Fruit fly (Drosophila melanogaster): ENCODE results near the gene CG31673.
A peak's percentile ranks its signal among the peaks of the same experiment; 100 is the strongest.

The CG31673 gene

dm6 chr2L:20807617-20808509 lies 21.5 kb upstream of the CG31673 start (continued):
- TF ChIP-seq abd-A (tag; optimal IDR thresholded peaks at IDR 0.05) = peak; percentile 90
- TF ChIP-seq bab2 (GFP tag; optimal IDR thresholded peaks at IDR 0.05) = peak; percentile 2
- peak; percentile 22; the same call in 1 of the 2 replicates for TF ChIP-seq gsb (GFP tag; IDR thresholded peaks at IDR 0.05)
- TF ChIP-seq Atf-2 (GFP tag; optimal IDR thresholded peaks at IDR 0.05) = no peak
- TF ChIP-seq CG9817 (tag; optimal IDR thresholded peaks at IDR 0.05) = peak; percentile 47
- TF ChIP-seq CG9609 (GFP tag; optimal IDR thresholded peaks at IDR 0.05) = no peak
- TF ChIP-seq CG15011 (GFP tag; optimal IDR thresholded peaks at IDR 0.05) = peak; percentile 66
- peak; percentile 22 for TF ChIP-seq org-1 (GFP tag; optimal IDR thresholded peaks at IDR 0.05)
- no peak for TF ChIP-seq tio (GFP tag; optimal IDR thresholded peaks at IDR 0.05)
- TF ChIP-seq CG12104 (GFP tag; optimal IDR thresholded peaks at IDR 0.05) = peak; percentile 46
- peak; percentile 36 for TF ChIP-seq sug (tag; optimal IDR thresholded peaks at IDR 0.05)
- TF ChIP-seq Meics (GFP tag; optimal IDR thresholded peaks at IDR 0.05) = peak; percentile 62
- TF ChIP-seq Fer3 (tag; optimal IDR thresholded peaks at IDR 0.05) = peak; percentile 73
- TF ChIP-seq knrl (GFP tag; IDR thresholded peaks at IDR 0.05; ENCODE audit: partially characterized antibody) = no peak
- peak; percentile 13; the same call in 1 of the 2 replicates for TF ChIP-seq CG9932 (GFP tag; IDR thresholded peaks at IDR 0.05)
- no peak for TF ChIP-seq ab (GFP tag; optimal IDR thresholded peaks at IDR 0.05)
- no peak for TF ChIP-seq pan (optimal IDR thresholded peaks at IDR 0.05)
- TF ChIP-seq pan (GFP tag; optimal IDR thresholded peaks at IDR 0.05 in 1 of 2, IDR thresholded peaks at IDR 0.05 in 1 of 2) = peak in 1 of 2 experiments; percentile 80
- TF ChIP-seq CG3847 (GFP tag; IDR thresholded peaks at IDR 0.05) = peak; percentile 56
- TF ChIP-seq CG17568 (GFP tag; optimal IDR thresholded peaks at IDR 0.05) = peak; percentile 65
- TF ChIP-seq CG10979 (tag; optimal IDR thresholded peaks at IDR 0.05) = peak; percentile 50
- peak; percentile 1 for TF ChIP-seq CG7271 (tag; optimal IDR thresholded peaks at IDR 0.05)
- TF ChIP-seq CG3281 (GFP tag; optimal IDR thresholded peaks at IDR 0.05) = peak; percentile 61
- peak; percentile 37; the same call in 1 of the 2 replicates for TF ChIP-seq CG4730 (GFP tag; IDR thresholded peaks at IDR 0.05)
- TF ChIP-seq CG14667 (GFP tag; IDR thresholded peaks at IDR 0.05) = no peak
- 0 out of 2 replicates have a peak, but pooled peaks have one; percentile 6 for TF ChIP-seq NFAT (GFP tag; IDR thresholded peaks at IDR 0.05)
- TF ChIP-seq CG13296 (GFP tag; optimal IDR thresholded peaks at IDR 0.05) = peak; percentile 51
- peak; percentile 41 for TF ChIP-seq CG4707 (GFP tag; optimal IDR thresholded peaks at IDR 0.05)
- TF ChIP-seq Dbx (GFP tag; IDR thresholded peaks at IDR 0.05) = peak; percentile 34; the same call in 1 of the 3 replicates
- TF ChIP-seq BtbVII (GFP tag; optimal IDR thresholded peaks at IDR 0.05) = peak; percentile 64
- TF ChIP-seq CG14014 (GFP tag; IDR thresholded peaks at IDR 0.05) = peak; percentile 52
- TF ChIP-seq CG13624 (GFP tag; optimal IDR thresholded peaks at IDR 0.05) = peak; percentile 6
- peak; percentile 0 for TF ChIP-seq Ssrp (tag; optimal IDR thresholded peaks at IDR 0.05)
- TF ChIP-seq CG8478 (optimal IDR thresholded peaks at IDR 0.05) = no peak
- peak in 1 of 2 experiments; percentile 50 for TF ChIP-seq Trl (optimal IDR thresholded peaks at IDR 0.05)
- peak; percentile 46 for TF ChIP-seq Trl (GFP tag; optimal IDR thresholded peaks at IDR 0.05)
- peak; percentile 78 for TF ChIP-seq lab (GFP tag; optimal IDR thresholded peaks at IDR 0.05)
- peak; percentile 61 for TF ChIP-seq fd3F (GFP tag; optimal IDR thresholded peaks at IDR 0.05)
- no peak for TF ChIP-seq Max (GFP tag; optimal IDR thresholded peaks at IDR 0.05)
- peak; percentile 63 for TF ChIP-seq wek (GFP tag; optimal IDR thresholded peaks at IDR 0.05)
- TF ChIP-seq E2f2 (GFP tag; IDR thresholded peaks at IDR 0.05) = peak; percentile 42
- TF ChIP-seq exex (tag; optimal IDR thresholded peaks at IDR 0.05) = peak; percentile 16
- peak; percentile 45 for TF ChIP-seq CG6854 (GFP tag; optimal IDR thresholded peaks at IDR 0.05)
- TF ChIP-seq hkb (optimal IDR thresholded peaks at IDR 0.05) = no peak
- peak; percentile 65 for TF ChIP-seq hkb (GFP tag; IDR thresholded peaks at IDR 0.05)
- TF ChIP-seq CG16863 (GFP tag; optimal IDR thresholded peaks at IDR 0.05) = no peak
- TF ChIP-seq CG17361 (GFP tag; IDR thresholded peaks at IDR 0.05) = peak; percentile 44; the same call in 2 of the 3 replicates
- peak; percentile 30 for TF ChIP-seq NK7.1 (GFP tag; optimal IDR thresholded peaks at IDR 0.05)
- peak; percentile 31 for TF ChIP-seq CG17385 (GFP tag; optimal IDR thresholded peaks at IDR 0.05)

All from whole organism, embryonic.